Worm (Caenorhabditis elegans): Measurements from ENCODE around the gene mml-1.
A peak's percentile ranks its signal among the peaks of the same experiment; 100 is the strongest.

mml-1 gene

ce11 chrIII:7381546-7382171, 7.1 kb upstream of the mml-1 start, which contains the start of the genes hmg-4 and T20B12.3 (continued):
- TF ChIP-seq nfya-2 (GFP tag; IDR thresholded peaks at IDR 0.05) (no peak), ceh-79 (tag; optimal IDR thresholded peaks at IDR 0.05) (no peak), atf-7 (tag; optimal IDR thresholded peaks at IDR 0.05) (no peak), tbp1 (GFP tag; optimal IDR thresholded peaks at IDR 0.05) (peak; percentile 75), snpc-1.3 (tag; optimal IDR thresholded peaks at IDR 0.05; ENCODE audit: insufficient read depth) (no peak), lin-26 (GFP tag; IDR thresholded peaks at IDR 0.05) (no peak), T07F8.4 (tag; optimal IDR thresholded peaks at IDR 0.05) (no peak), ceh-91 (GFP tag; IDR thresholded peaks at IDR 0.05) (peak; percentile 71), Y79H2A.3 (GFP tag; conservative IDR thresholded peaks at IDR 0.05) (no peak), F57A8.1 (GFP tag; optimal IDR thresholded peaks at IDR 0.05) (no peak), Y56A3A.18 (GFP tag; IDR thresholded peaks at IDR 0.05) (no peak), sdz-38 (tag; optimal IDR thresholded peaks at IDR 0.05) (no peak), ztf-25 (GFP tag; IDR thresholded peaks at IDR 0.05) (no peak), egrh-3 (GFP tag; IDR thresholded peaks at IDR 0.05) (no peak), F39B2.1 (GFP tag; IDR thresholded peaks at IDR 0.05) (no peak)

- TF ChIP-seq sdz-38 (tag; optimal IDR thresholded peaks at IDR 0.05) (no peak), ztf-22 (GFP tag; optimal IDR thresholded peaks at IDR 0.05) (no peak), ztf-26 (tag; optimal IDR thresholded peaks at IDR 0.05) (no peak), B0261.1 (tag; optimal IDR thresholded peaks at IDR 0.05) (no peak), snpc-3.4 (tag; optimal IDR thresholded peaks at IDR 0.05) (no peak), nfya-1 (tag; optimal IDR thresholded peaks at IDR 0.05; ENCODE audit: borderline replicate concordance, insufficient read depth) (no peak), K11D2.4 (GFP tag; IDR thresholded peaks at IDR 0.05) (no peak), Y53F4B.3 (GFP tag; IDR thresholded peaks at IDR 0.05) (no peak), ztf-18 (tag; optimal IDR thresholded peaks at IDR 0.05) (no peak), lin-54 (GFP tag; optimal IDR thresholded peaks at IDR 0.05) (no peak), fkh-3 (tag; optimal IDR thresholded peaks at IDR 0.05) (no peak), cebp-2 (GFP tag; IDR thresholded peaks at IDR 0.05) (no peak), rec-8 (tag; optimal IDR thresholded peaks at IDR 0.05) (no peak), lsy-27 (tag; optimal IDR thresholded peaks at IDR 0.05; ENCODE audit: borderline replicate concordance, insufficient read depth) (no peak), C06A6.2 (GFP tag; conservative IDR thresholded peaks at IDR 0.05) (no peak), nhr-27 (tag; optimal IDR thresholded peaks at IDR 0.05) (no peak), ama-1 (optimal IDR thresholded peaks at IDR 0.05) (no peak), ama-1 (GFP tag; optimal IDR thresholded peaks at IDR 0.05) (no peak), Y79H2A.3 (GFP tag; conservative IDR thresholded peaks at IDR 0.05) (no peak), hmg-20 (GFP tag; IDR thresholded peaks at IDR 0.05) (no peak), madf-3 (GFP tag; IDR thresholded peaks at IDR 0.05) (no peak)
Measured at ce11 chrIII:7380120-7380519, 5.6 kb upstream of the mml-1 start.

DNA sequence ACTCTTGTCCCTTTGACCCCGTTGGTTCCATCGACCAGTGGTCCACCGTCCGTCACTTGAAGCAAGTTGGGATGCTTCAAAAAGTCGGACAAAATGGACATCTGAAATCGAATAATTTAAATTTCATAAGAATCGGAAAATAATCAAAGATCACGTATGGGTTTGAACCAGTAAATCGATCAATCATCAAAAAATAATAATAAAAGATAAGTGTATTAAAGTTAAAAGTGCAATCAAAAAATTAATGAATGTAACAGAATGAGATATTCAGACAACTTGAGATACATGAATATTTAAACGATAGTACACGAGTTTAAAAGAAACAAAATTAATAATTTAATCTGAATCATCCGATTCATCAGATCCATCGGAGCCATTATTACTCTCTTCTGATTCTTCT, 4.4 kb upstream of the mml-1 start, which contains the start of gene T20B12.7:
Gene T20B12.7 (minus strand): TSS at position 101 of the 400 bp plus-strand sequence.
- TF ChIP-seq gei-17 (GFP tag; optimal IDR thresholded peaks at IDR 0.05) (no peak), tbp1 (GFP tag; optimal IDR thresholded peaks at IDR 0.05) (peak; percentile 60), pbrm-1 (GFP tag; IDR thresholded peaks at IDR 0.05) (0 out of 2 replicates have a peak, but pooled peaks have one; percentile 8), hlh-12 (tag; optimal IDR thresholded peaks at IDR 0.05) (no peak)
